Worm (Caenorhabditis elegans) whole organism, late embryonic: Measurements from ENCODE around the gene Y43F8C.7.

ENCODE experiments used
- ceh-9 ChIP-seq: sonication (generic microtip); optimal IDR thresholded peaks from 2 replicates; lab custom pipeline; 2016; ENCODE audit warnings: mild to moderate bottlenecking, missing genetic modification characterization, inconsistent platforms, missing compliant biosample characterization
- madf-2 ChIP-seq: sonication (generic microtip); optimal IDR thresholded peaks from 2 replicates; lab custom pipeline; 2017; ENCODE audit warnings: missing genetic modification characterization, missing compliant biosample characterization
- syd-9 ChIP-seq: sonication (generic microtip); optimal IDR thresholded peaks from 2 replicates; lab custom pipeline; 2016; ENCODE audit warnings: mild to moderate bottlenecking, missing genetic modification characterization, moderate library complexity, missing compliant biosample characterization
- zip-5 ChIP-seq: sonication (generic microtip); optimal IDR thresholded peaks from 2 replicates; lab custom pipeline; 2016; ENCODE audit warnings: missing genetic modification characterization, missing compliant biosample characterization

DNA sequence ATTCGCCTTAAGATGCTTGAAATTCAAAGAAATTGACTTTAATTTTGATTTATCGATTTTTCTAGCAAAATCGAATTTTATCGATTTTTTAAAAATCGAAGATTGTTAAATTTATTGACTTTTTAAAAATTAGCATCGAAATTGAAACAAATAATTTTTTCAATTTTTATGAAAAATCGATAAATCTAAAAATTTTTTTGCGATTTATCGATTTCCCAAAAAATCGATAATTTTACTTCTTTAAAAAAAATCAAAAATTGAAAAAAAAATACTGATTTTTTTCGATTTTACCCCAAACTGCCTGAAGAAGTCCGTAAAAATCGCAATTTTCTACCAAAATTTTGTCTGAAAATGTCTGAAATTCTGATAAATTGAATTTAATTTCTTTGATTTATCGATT, 48.1 kb upstream of the Y43F8C.7 start:
- TF ChIP-seq ceh-9 (tag; lab: Kevin White, UChicago) (no peak), madf-2 (tag; lab: Kevin White, UChicago) (no peak), zip-5 (tag; lab: Kevin White, UChicago) (no peak), syd-9 (no peak)
